Worm (Caenorhabditis elegans) whole organism, midembryonic: ENCODE measurements around the gene aptf-4.

Source experiments
- flt-1 ChIP-seq: fragments of 200-800 bp; sonication (Bioruptor generic); IDR thresholded peaks from 2 replicates; pipeline ENCODE4 v1.3.6; 2022; ENCODE audit warnings: missing genetic modification characterization, missing compliant biosample characterization
- med-1 ChIP-seq: sonication (generic microtip); optimal IDR thresholded peaks from 2 replicates; lab custom pipeline; 2017; ENCODE audit warnings: missing genetic modification characterization, mild to moderate bottlenecking, missing compliant biosample characterization, antibody characterized with exemption, missing genetic modification reagents; ENCODE audit not compliant: insufficient read depth

ce11 chrII:8617516-8617915, 26.7 kb downstream of the aptf-4 start, which contains the start of gene chhy-1:
- TF ChIP-seq flt-1 (no peak), med-1 (no peak)
